Fruit fly (Drosophila melanogaster) whole organism, prepupa: ENCODE data around the gene CG14459.

Experiments
- Blimp-1 ChIP-seq: fragments of 200-800 bp; sonication (Bioruptor generic); optimal IDR thresholded peaks from 3 replicates; lab custom pipeline; 2017; ENCODE audit warnings: missing biosample characterization, missing genetic modification characterization, mild to moderate bottlenecking, moderate library complexity, missing genetic modification reagents
- CG10631 ChIP-seq: fragments of 200-800 bp; sonication (Bioruptor generic); optimal IDR thresholded peaks from 2 replicates; lab custom pipeline; 2016; ENCODE audit warnings: missing biosample characterization, missing genetic modification characterization
- CG10669 ChIP-seq: fragments of 200-800 bp; sonication (Bioruptor generic); optimal IDR thresholded peaks from 3 replicates; lab custom pipeline; 2018; ENCODE audit warnings: missing biosample characterization, mild to moderate bottlenecking, missing genetic modification characterization, moderate library complexity
- CG11294 ChIP-seq: fragments of 200-800 bp; sonication (Bioruptor generic); IDR thresholded peaks from 2 replicates; pipeline ENCODE4 v1.3.6; 2022; ENCODE audit warnings: missing biosample characterization, missing genetic modification characterization
- CG11762 ChIP-seq: fragments of 200-800 bp; sonication (Bioruptor generic); optimal IDR thresholded peaks from 3 replicates; lab custom pipeline; 2016; ENCODE audit warnings: missing biosample characterization, missing genetic modification characterization; ENCODE audit not compliant: insufficient read depth
- CG11902 ChIP-seq: fragments of 200-800 bp; sonication (Bioruptor generic); optimal IDR thresholded peaks from 3 replicates; lab custom pipeline; 2016; ENCODE audit warnings: missing biosample characterization, missing genetic modification characterization
- CG15336 ChIP-seq: fragments of 200-800 bp; sonication (Bioruptor generic); IDR thresholded peaks from 2 replicates; pipeline ENCODE4 v1.3.6; 2022; ENCODE audit warnings: missing biosample characterization, missing genetic modification characterization
- CG1621 ChIP-seq: fragments of 200-800 bp; sonication (Bioruptor generic); optimal IDR thresholded peaks from 3 replicates; lab custom pipeline; 2018; ENCODE audit warnings: missing biosample characterization, mild to moderate bottlenecking, missing genetic modification characterization
- CG16779 ChIP-seq: fragments of 200-800 bp; sonication (Bioruptor generic); optimal IDR thresholded peaks from 3 replicates; lab custom pipeline; 2017; ENCODE audit warnings: missing biosample characterization, mild to moderate bottlenecking, missing genetic modification characterization
- CG3032 ChIP-seq: fragments of 200-800 bp; optimal IDR thresholded peaks from 2 replicates; lab custom pipeline; 2019; ENCODE audit warnings: missing biosample characterization, mild to moderate bottlenecking, missing genetic modification characterization, moderate library complexity
- CG32006 ChIP-seq: fragments of 200-800 bp; sonication (Bioruptor generic); optimal IDR thresholded peaks from 3 replicates; lab custom pipeline; 2017; ENCODE audit warnings: missing biosample characterization, mild to moderate bottlenecking, missing genetic modification characterization
- CG34406 ChIP-seq: fragments of 200-800 bp; sonication (Bioruptor generic); optimal IDR thresholded peaks from 3 replicates; lab custom pipeline; 2016; ENCODE audit warnings: missing biosample characterization, missing genetic modification characterization
- CG4318 ChIP-seq: fragments of 200-800 bp; sonication (Bioruptor generic); optimal IDR thresholded peaks from 3 replicates; lab custom pipeline; 2017; ENCODE audit warnings: missing biosample characterization, mild to moderate bottlenecking, missing genetic modification characterization
- CG6163 ChIP-seq: fragments of 200-800 bp; sonication (Bioruptor generic); IDR thresholded peaks from 3 replicates; pipeline ENCODE4 v1.3.6; 2022; ENCODE audit warnings: missing biosample characterization, missing genetic modification characterization
- CG6276 ChIP-seq: fragments of 200-800 bp; sonication (Bioruptor generic); optimal IDR thresholded peaks from 2 replicates; lab custom pipeline; 2017; ENCODE audit warnings: missing biosample characterization, mild to moderate bottlenecking, missing genetic modification characterization
- CG6792 ChIP-seq: fragments of 200-800 bp; sonication (Bioruptor generic); optimal IDR thresholded peaks from 3 replicates; lab custom pipeline; 2016; ENCODE audit warnings: missing biosample characterization, missing genetic modification characterization
- CG6854 ChIP-seq: fragments of 200-800 bp; sonication (Bioruptor generic); optimal IDR thresholded peaks from 2 replicates; lab custom pipeline; 2017; ENCODE audit warnings: missing biosample characterization, mild to moderate bottlenecking, missing genetic modification characterization
- CG7368 ChIP-seq: fragments of 200-800 bp; sonication (Bioruptor generic); optimal IDR thresholded peaks from 3 replicates; lab custom pipeline; 2016; ENCODE audit warnings: missing biosample characterization, missing genetic modification characterization
- CG8319 ChIP-seq: fragments of 200-800 bp; sonication (Bioruptor generic); optimal IDR thresholded peaks from 3 replicates; lab custom pipeline; 2016; ENCODE audit warnings: missing biosample characterization, missing genetic modification characterization
- CG8632 ChIP-seq: fragments of 200-800 bp; sonication (Bioruptor generic); optimal IDR thresholded peaks from 3 replicates; lab custom pipeline; 2016; ENCODE audit warnings: missing biosample characterization, missing genetic modification characterization
- Eip78C ChIP-seq: fragments of 200-800 bp; sonication (Bioruptor generic); peaks from one replicate; lab custom pipeline; 2016; ENCODE audit warnings: missing biosample characterization, missing genetic modification characterization
- Eip93F ChIP-seq: fragments of 200-800 bp; sonication (Bioruptor generic); optimal IDR thresholded peaks from 2 replicates; lab custom pipeline; 2016; ENCODE audit warnings: missing biosample characterization, mild to moderate bottlenecking, missing genetic modification characterization
- Ets96B ChIP-seq: fragments of 200-800 bp; optimal IDR thresholded peaks from 2 replicates; lab custom pipeline; 2019; ENCODE audit warnings: missing biosample characterization, mild to moderate bottlenecking, missing genetic modification characterization, moderate library complexity
- Gug ChIP-seq: fragments of 200-800 bp; sonication (Bioruptor generic); IDR thresholded peaks from 2 replicates; pipeline ENCODE4 v1.3.6; 2022; ENCODE audit warnings: missing biosample characterization, missing genetic modification characterization
- Hr4 ChIP-seq: fragments of 200-800 bp; sonication (Bioruptor generic); optimal IDR thresholded peaks from 3 replicates; lab custom pipeline; 2016; ENCODE audit warnings: missing biosample characterization, missing genetic modification characterization
- OdsH ChIP-seq: fragments of 200-800 bp; sonication (Bioruptor generic); optimal IDR thresholded peaks from 3 replicates; lab custom pipeline; 2016; ENCODE audit warnings: missing biosample characterization, missing genetic modification characterization
- Smox ChIP-seq: fragments of 200-800 bp; sonication (Bioruptor generic); optimal IDR thresholded peaks from 3 replicates; lab custom pipeline; 2016; ENCODE audit warnings: missing biosample characterization, missing genetic modification characterization
- Sox102F ChIP-seq: fragments of 200-800 bp; sonication (Bioruptor generic); optimal IDR thresholded peaks from 2 replicates; lab custom pipeline; 2016; ENCODE audit warnings: missing biosample characterization, mild to moderate bottlenecking, missing genetic modification characterization
- Sox14 ChIP-seq: fragments of 200-800 bp; sonication (Bioruptor generic); optimal IDR thresholded peaks from 3 replicates; lab custom pipeline; 2016; ENCODE audit warnings: missing biosample characterization, missing genetic modification characterization
- Sox15 ChIP-seq: fragments of 200-800 bp; sonication (Bioruptor generic); optimal IDR thresholded peaks from 3 replicates; lab custom pipeline; 2016; ENCODE audit warnings: missing biosample characterization, missing genetic modification characterization
- achi ChIP-seq: fragments of 200-800 bp; sonication (Bioruptor generic); optimal IDR thresholded peaks from 3 replicates; lab custom pipeline; 2016; ENCODE audit warnings: missing biosample characterization, missing genetic modification characterization
- cyc ChIP-seq: fragments of 200-800 bp; sonication (Bioruptor generic); optimal IDR thresholded peaks from 3 replicates; lab custom pipeline; 2016; ENCODE audit warnings: missing biosample characterization, missing genetic modification characterization
- dac ChIP-seq: fragments of 200-800 bp; sonication (Bioruptor generic); optimal IDR thresholded peaks from 2 replicates; lab custom pipeline; 2017; ENCODE audit warnings: missing biosample characterization, mild to moderate bottlenecking, missing genetic modification characterization
- dsx ChIP-seq: fragments of 200-800 bp; optimal IDR thresholded peaks from 3 replicates; lab custom pipeline; 2019; ENCODE audit warnings: missing biosample characterization, mild to moderate bottlenecking, missing genetic modification characterization, moderate library complexity; ENCODE audit not compliant: poor library complexity, severe bottlenecking
- eg ChIP-seq: fragments of 200-800 bp; sonication (Bioruptor generic); IDR thresholded peaks from 3 replicates; pipeline ENCODE4 v1.3.6; 2022; ENCODE audit warnings: missing biosample characterization, missing genetic modification characterization
- fd59A ChIP-seq: fragments of 200-800 bp; sonication (Bioruptor generic); optimal IDR thresholded peaks from 2 replicates; lab custom pipeline; 2017; ENCODE audit warnings: missing biosample characterization, mild to moderate bottlenecking, missing genetic modification characterization, missing genetic modification reagents
- fkh ChIP-seq: fragments of 200-800 bp; sonication (Bioruptor generic); optimal IDR thresholded peaks from 3 replicates; lab custom pipeline; 2017; ENCODE audit warnings: missing biosample characterization, mild to moderate bottlenecking, missing genetic modification characterization, moderate library complexity
- pdm3 ChIP-seq: fragments of 200-800 bp; sonication (Bioruptor generic); optimal IDR thresholded peaks from 3 replicates; lab custom pipeline; 2016; ENCODE audit warnings: missing biosample characterization, missing genetic modification characterization
- spab ChIP-seq: fragments of 200-800 bp; sonication (Bioruptor generic); optimal IDR thresholded peaks from 2 replicates; lab custom pipeline; 2017; ENCODE audit warnings: missing biosample characterization, mild to moderate bottlenecking, missing genetic modification characterization, missing genetic modification reagents
- svp ChIP-seq: fragments of 200-800 bp; sonication (Bioruptor generic); peaks from one replicate; lab custom pipeline; 2016; ENCODE audit warnings: missing biosample characterization, missing genetic modification characterization
- vri ChIP-seq: fragments of 200-800 bp; sonication (Bioruptor generic); optimal IDR thresholded peaks from 3 replicates; lab custom pipeline; 2016; ENCODE audit warnings: missing biosample characterization, mild to moderate bottlenecking, missing genetic modification characterization

The CG14459 gene

DNA sequence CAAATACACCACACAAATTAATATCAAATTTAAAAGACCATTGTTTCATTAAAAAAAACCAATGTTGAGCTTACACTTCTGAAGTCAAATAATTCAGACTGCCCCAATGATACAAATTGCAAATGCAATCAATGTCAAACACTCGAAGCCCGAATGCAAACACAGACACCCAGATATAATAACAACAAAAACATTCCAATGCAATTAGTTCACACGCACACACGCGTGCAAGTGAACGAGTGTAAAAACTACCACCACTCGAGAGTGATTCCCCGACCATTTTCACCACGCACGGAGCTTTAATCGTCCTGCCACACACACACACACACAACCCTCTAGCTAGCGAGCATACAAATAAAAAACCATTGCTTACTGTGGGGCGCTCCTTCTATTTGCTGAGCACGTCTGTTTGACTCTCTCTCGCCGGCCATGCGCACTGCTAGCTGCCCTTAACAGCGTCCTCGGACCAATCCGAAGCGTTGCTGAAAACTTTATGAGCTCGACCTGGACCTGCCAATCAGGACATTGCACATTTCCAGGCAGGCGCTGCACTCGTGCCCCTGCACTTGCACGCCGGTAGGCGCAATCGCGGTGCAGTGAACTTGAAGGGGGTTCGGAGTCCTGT is 4.7 kb upstream of the CG14459 start:
- no peak for TF ChIP-seq CG4318
- TF ChIP-seq fkh = no peak
- TF ChIP-seq fd59A (GFP tag; lab: Kevin White, UChicago) = no peak
- no peak for TF ChIP-seq CG11902 (GFP tag; lab: Kevin White, UChicago)
- TF ChIP-seq CG8632 (GFP tag; lab: Kevin White, UChicago) = no peak
- no peak for TF ChIP-seq CG11762 (GFP tag; lab: Kevin White, UChicago)
- TF ChIP-seq Gug (GFP tag; lab: Robert Waterston, UW) = no peak
- no peak for TF ChIP-seq CG6276 (GFP tag; lab: Kevin White, UChicago)
- TF ChIP-seq Sox14 (GFP tag; lab: Kevin White, UChicago) = no peak
- no peak for TF ChIP-seq Sox102F
- no peak for TF ChIP-seq pdm3 (GFP tag; lab: Kevin White, UChicago)
- TF ChIP-seq Ets96B = no peak
- TF ChIP-seq OdsH (GFP tag; lab: Kevin White, UChicago) = no peak
- TF ChIP-seq achi = no peak
- TF ChIP-seq Eip93F (GFP tag; lab: Kevin White, UChicago) = no peak
- no peak for TF ChIP-seq Eip78C (GFP tag; lab: Kevin White, UChicago)
- no peak for TF ChIP-seq CG11294 (GFP tag; lab: Robert Waterston, UW)
- no peak for TF ChIP-seq svp (GFP tag; lab: Kevin White, UChicago)

DNA sequence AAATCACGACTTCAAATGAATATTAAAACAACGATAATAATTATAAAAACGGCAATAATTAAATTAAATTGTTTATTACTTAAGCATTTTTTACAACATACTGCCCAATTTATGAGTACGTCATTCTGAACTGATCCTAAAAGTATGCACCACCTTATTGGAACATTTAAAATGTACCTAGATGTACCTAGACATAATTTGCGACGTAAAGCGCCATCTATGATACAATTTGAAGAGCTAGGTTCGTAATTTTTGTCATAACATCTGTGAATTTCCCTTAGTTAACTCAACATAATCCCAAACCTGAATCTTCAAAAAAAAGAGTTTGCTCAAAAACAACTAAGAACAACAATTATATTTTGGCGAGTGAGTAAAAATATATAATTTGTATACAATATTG is 3.6 kb downstream of the CG14459 start:
- no peak for TF ChIP-seq dsx (GFP tag; lab: Kevin White, UChicago)
- TF ChIP-seq CG11902 (GFP tag; lab: Kevin White, UChicago) = no peak
- no peak for TF ChIP-seq CG6163 (GFP tag; lab: Robert Waterston, UW)

DNA sequence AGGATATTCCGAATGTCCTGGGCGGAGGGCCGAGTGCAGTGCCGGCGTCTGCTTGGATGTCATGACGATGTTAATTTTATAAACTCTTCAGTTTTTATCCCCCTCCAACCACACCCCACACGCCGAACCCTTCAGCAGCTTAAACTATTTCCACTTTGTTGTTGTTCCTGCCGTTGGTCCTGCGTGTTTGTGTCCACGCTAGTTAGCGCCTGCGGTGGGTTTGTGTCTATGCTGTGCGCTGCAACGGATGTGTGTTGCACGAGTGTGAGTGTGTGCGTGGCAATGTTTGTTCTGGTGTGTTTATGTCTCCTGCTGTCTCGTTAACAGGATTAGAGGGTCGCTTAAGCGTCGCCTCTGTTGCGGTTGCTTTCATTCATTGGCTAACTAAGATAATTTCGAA is 20.9 kb downstream of the CG14459 start:
- TF ChIP-seq CG4318 (no peak), CG10631 (GFP tag; lab: Kevin White, UChicago) (no peak), CG34406 (GFP tag; lab: Kevin White, UChicago) (no peak), Sox14 (GFP tag; lab: Kevin White, UChicago) (no peak), CG15336 (GFP tag; lab: Robert Waterston, UW) (no peak), CG11902 (GFP tag; lab: Kevin White, UChicago) (no peak), Hr4 (GFP tag; lab: Kevin White, UChicago) (no peak), Gug (GFP tag; lab: Robert Waterston, UW) (no peak), Blimp-1 (no peak)

DNA sequence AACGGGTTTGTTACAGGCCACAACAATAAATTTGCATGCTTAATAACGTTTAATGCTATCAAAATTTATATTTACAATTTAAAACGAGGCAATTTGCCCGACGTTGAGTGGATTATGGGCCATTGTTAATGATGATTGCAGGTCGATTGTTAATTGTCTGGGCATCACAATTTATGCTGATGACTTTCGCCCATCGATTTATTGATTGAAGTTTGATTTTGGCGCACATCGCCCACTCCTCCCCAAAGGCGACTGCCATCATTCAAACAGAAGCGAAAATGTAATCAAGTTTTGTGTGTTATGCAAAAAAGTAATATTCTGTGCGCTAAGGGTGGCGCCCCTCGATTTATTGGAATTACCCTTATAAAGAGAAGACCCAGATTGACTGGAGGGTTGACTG is 30.6 kb downstream of the CG14459 start:
- TF ChIP-seq svp (GFP tag; lab: Kevin White, UChicago) (no peak), Gug (GFP tag; lab: Robert Waterston, UW) (no peak), CG16779 (tag; lab: Kevin White, UChicago) (no peak)

DNA sequence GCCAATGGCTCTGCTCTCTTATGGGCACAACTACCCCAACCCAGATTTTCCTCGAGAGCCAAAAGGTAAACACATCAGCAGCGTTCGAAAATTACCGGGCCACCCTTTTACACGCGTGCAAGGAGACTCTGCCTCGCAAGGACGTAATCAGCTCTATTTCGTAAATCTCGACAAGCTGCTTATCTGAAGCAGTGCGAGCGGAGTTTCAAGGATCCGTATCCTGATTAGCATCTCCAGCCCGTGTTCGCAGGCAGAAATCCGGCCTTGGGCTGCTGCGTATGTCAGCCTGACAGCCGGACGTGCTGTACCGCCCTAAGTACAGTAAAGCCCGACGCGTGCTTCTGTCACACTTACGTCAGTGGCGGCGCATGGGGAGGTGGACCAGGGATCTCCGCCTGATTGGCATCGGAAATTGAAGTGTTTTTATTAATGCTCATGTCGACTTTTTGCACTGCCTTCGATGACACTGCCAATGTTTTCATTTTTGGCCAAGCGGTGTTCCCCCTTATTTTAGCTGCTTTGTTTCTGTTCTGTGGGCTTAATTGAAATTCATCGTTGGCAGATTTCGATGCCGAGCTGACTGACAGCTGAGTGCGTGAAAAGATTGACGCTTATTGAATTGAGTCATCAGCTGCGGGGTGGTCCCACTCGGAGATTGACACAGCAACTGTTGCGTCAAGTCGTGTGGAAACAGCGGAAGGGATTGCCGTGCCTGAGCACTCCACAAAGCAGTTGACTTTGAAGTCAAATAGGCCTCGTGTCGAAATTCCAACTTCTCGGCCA is 31.9 kb downstream of the CG14459 start, which contains the start of gene ND-B14.5AL:
Gene ND-B14.5AL (plus strand): TSS at position 733 of the 783 bp plus-strand sequence.
- no peak for TF ChIP-seq Sox15
- TF ChIP-seq CG7368 = no peak
- TF ChIP-seq spab = no peak
- TF ChIP-seq, all 60 proteins: peak for 0

DNA sequence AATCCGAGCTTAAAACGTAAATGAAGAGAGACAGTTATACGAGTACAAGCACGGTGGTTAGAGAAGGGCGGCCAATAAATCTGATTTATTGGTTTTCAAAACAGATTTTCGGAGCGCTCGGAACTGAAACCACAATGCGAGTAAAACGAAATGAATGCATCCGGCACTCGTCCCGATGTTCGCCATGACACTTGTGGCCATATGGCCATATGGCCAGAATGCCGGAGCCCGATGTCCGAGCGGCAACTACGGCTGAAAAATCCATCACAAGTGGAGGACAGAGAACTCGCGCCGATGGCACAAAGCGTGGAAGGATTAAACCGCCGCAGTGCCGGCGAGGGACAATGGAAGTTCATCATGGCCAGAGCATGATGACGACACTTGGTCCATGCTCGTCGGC is 48.6 kb downstream of the CG14459 start:
- TF ChIP-seq CG6163 (GFP tag; lab: Robert Waterston, UW) (no peak), CG11902 (GFP tag; lab: Kevin White, UChicago) (no peak), vri (GFP tag; lab: Kevin White, UChicago) (no peak), CG6792 (GFP tag; lab: Kevin White, UChicago) (no peak), CG11294 (GFP tag; lab: Robert Waterston, UW) (no peak), CG4318 (no peak), CG32006 (GFP tag; lab: Kevin White, UChicago) (no peak), cyc (GFP tag; lab: Kevin White, UChicago) (no peak), CG8319 (no peak), eg (GFP tag; lab: Robert Waterston, UW) (no peak), CG10669 (GFP tag; lab: Kevin White, UChicago) (no peak), dac (no peak), Smox (GFP tag; lab: Kevin White, UChicago) (no peak), CG3032 (tag; lab: Kevin White, UChicago) (no peak), CG1621 (tag; lab: Kevin White, UChicago) (no peak), CG6854 (no peak)
